Fruit fly (Drosophila melanogaster) whole organism, embryonic: ENCODE measurements around the gene Chchd2.
A peak's percentile ranks its signal among the peaks of the same experiment; 100 is the strongest.

Source experiments
- ATbp ChIP-seq: fragments of 200-800 bp; sonication (Bioruptor generic); optimal IDR thresholded peaks from 2 replicates; lab custom pipeline; 2017; ENCODE audit warnings: missing biosample characterization, mild to moderate bottlenecking, missing genetic modification characterization, missing genetic modification reagents
- CG10431 ChIP-seq: fragments of 200-800 bp; sonication (Bioruptor generic); optimal IDR thresholded peaks from 3 replicates; lab custom pipeline; 2018; ENCODE audit warnings: missing biosample characterization, mild to moderate bottlenecking, missing genetic modification characterization
- CG10543 ChIP-seq: fragments of 200-800 bp; sonication (Bioruptor generic); optimal IDR thresholded peaks from 3 replicates; lab custom pipeline; 2017; ENCODE audit warnings: missing biosample characterization, mild to moderate bottlenecking, missing genetic modification characterization, moderate library complexity
- CG10979 ChIP-seq: fragments of 200-800 bp; sonication (Bioruptor generic); optimal IDR thresholded peaks from 2 replicates; lab custom pipeline; 2018; ENCODE audit warnings: missing biosample characterization, mild to moderate bottlenecking, missing genetic modification characterization, moderate library complexity
- CG11504 ChIP-seq: fragments of 200-800 bp; sonication (Bioruptor generic); optimal IDR thresholded peaks from 3 replicates; lab custom pipeline; 2019; ENCODE audit warnings: missing biosample characterization, mild to moderate bottlenecking, missing genetic modification characterization, moderate library complexity
- CG11560 ChIP-seq: fragments of 200-800 bp; sonication (Bioruptor generic); IDR thresholded peaks from 3 replicates; pipeline ENCODE4 v1.3.6; 2022; ENCODE audit warnings: missing biosample characterization, missing genetic modification characterization
- CG12942 ChIP-seq: fragments of 200-800 bp; sonication (Bioruptor generic); optimal IDR thresholded peaks from 3 replicates; lab custom pipeline; 2016; ENCODE audit warnings: missing biosample characterization, missing genetic modification characterization
- CG13287 ChIP-seq: fragments of 200-800 bp; sonication (Bioruptor generic); IDR thresholded peaks from 2 replicates; pipeline ENCODE4 v1.3.6; 2022; ENCODE audit warnings: missing biosample characterization, missing genetic modification characterization; ENCODE audit not compliant: partially characterized antibody
- CG13296 ChIP-seq: fragments of 200-800 bp; sonication (Bioruptor generic); optimal IDR thresholded peaks from 3 replicates; lab custom pipeline; 2018; ENCODE audit warnings: missing biosample characterization, mild to moderate bottlenecking, missing genetic modification characterization
- CG14441 ChIP-seq: fragments of 200-800 bp; sonication (Bioruptor generic); IDR thresholded peaks from 2 replicates; pipeline ENCODE4 v1.3.6; 2022; ENCODE audit warnings: missing biosample characterization, missing genetic modification characterization
- CG14710 ChIP-seq: fragments of 200-800 bp; sonication (Bioruptor generic); optimal IDR thresholded peaks from 3 replicates; lab custom pipeline; 2019; ENCODE audit warnings: missing biosample characterization, mild to moderate bottlenecking, missing genetic modification characterization, moderate library complexity
- CG17802 ChIP-seq: fragments of 200-800 bp; sonication (Bioruptor generic); optimal IDR thresholded peaks from 2 replicates; lab custom pipeline; 2018; ENCODE audit warnings: missing biosample characterization, mild to moderate bottlenecking, missing genetic modification characterization, moderate library complexity
- CG17912 ChIP-seq: fragments of 200-800 bp; sonication (Bioruptor generic); optimal IDR thresholded peaks from 2 replicates; lab custom pipeline; 2018; ENCODE audit warnings: missing biosample characterization, mild to moderate bottlenecking, missing genetic modification characterization
- CG18619 ChIP-seq: fragments of 200-800 bp; sonication (Bioruptor generic); optimal IDR thresholded peaks from 3 replicates; lab custom pipeline; 2017; ENCODE audit warnings: missing biosample characterization, mild to moderate bottlenecking, missing genetic modification characterization
- CG3726 ChIP-seq: fragments of 200-800 bp; sonication (Bioruptor generic); IDR thresholded peaks from 3 replicates; pipeline ENCODE4, ENCODE4 v1.3.6; 2022; ENCODE audit warnings: missing biosample characterization, missing genetic modification characterization
- CG3838 ChIP-seq: fragments of 200-800 bp; sonication (Bioruptor generic); optimal IDR thresholded peaks from 3 replicates; lab custom pipeline; 2016; ENCODE audit warnings: missing biosample characterization, missing genetic modification characterization
- CG4282 ChIP-seq: fragments of 200-800 bp; sonication (Bioruptor generic); optimal IDR thresholded peaks from 2 replicates; lab custom pipeline; 2016; ENCODE audit warnings: missing biosample characterization, missing genetic modification characterization
- CG4820 ChIP-seq: fragments of 200-800 bp; sonication (Bioruptor generic); optimal IDR thresholded peaks from 3 replicates; lab custom pipeline; 2016; ENCODE audit warnings: missing biosample characterization, missing genetic modification characterization
- CG8388 ChIP-seq: fragments of 200-800 bp; sonication (Bioruptor generic); optimal IDR thresholded peaks from 2 replicates; lab custom pipeline; 2019; ENCODE audit warnings: missing biosample characterization, mild to moderate bottlenecking, missing genetic modification characterization, moderate library complexity
- CG9727 ChIP-seq: fragments of 200-800 bp; sonication (Bioruptor generic); optimal IDR thresholded peaks from 3 replicates; lab custom pipeline; 2017; ENCODE audit warnings: missing biosample characterization, mild to moderate bottlenecking, missing genetic modification characterization
- Dad ChIP-seq: fragments of 200-800 bp; sonication (Bioruptor generic); optimal IDR thresholded peaks from 3 replicates; lab custom pipeline; 2016; ENCODE audit warnings: missing biosample characterization, missing genetic modification characterization
- E2f1 ChIP-seq: fragments of 200-800 bp; sonication (Bioruptor generic); IDR thresholded peaks from 2 replicates; pipeline ENCODE4 v1.3.6; 2022; ENCODE audit warnings: missing biosample characterization, missing genetic modification characterization
- Gug ChIP-seq: fragments of 200-800 bp; sonication (Bioruptor generic); IDR thresholded peaks from 4 replicates; pipeline ENCODE4 v1.3.6; 2022; ENCODE audit warnings: missing biosample characterization, missing genetic modification characterization
- HHEX ChIP-seq: fragments of 200-800 bp; sonication (Bioruptor generic); optimal IDR thresholded peaks from 3 replicates; lab custom pipeline; 2017; ENCODE audit warnings: missing biosample characterization, mild to moderate bottlenecking, missing genetic modification characterization, missing genetic modification reagents
- HLH4C ChIP-seq: fragments of 200-800 bp; sonication (Bioruptor generic); IDR thresholded peaks from 3 replicates; pipeline ENCODE4 v1.3.6; 2022; ENCODE audit warnings: missing biosample characterization, missing genetic modification characterization; ENCODE audit not compliant: partially characterized antibody
- Hr39 ChIP-seq: fragments of >200 bp; optimal IDR thresholded peaks from 2 replicates; lab custom pipeline; 2017
- Mad ChIP-seq: fragments of 200-800 bp; sonication (Bioruptor generic); optimal IDR thresholded peaks from 2 replicates; lab custom pipeline; 2016; ENCODE audit warnings: missing biosample characterization, missing genetic modification characterization
- Med ChIP-seq: fragments of 200-800 bp; sonication (Bioruptor generic); peaks from one replicate; lab custom pipeline; 2016; ENCODE audit warnings: missing biosample characterization, missing genetic modification characterization, mild to moderate bottlenecking, inconsistent platforms, moderate library complexity
- Mrtf ChIP-seq: fragments of 200-800 bp; sonication (Bioruptor generic); IDR thresholded peaks from 3 replicates; pipeline ENCODE4 v1.3.6; 2022; ENCODE audit warnings: missing biosample characterization, missing genetic modification characterization
- Myb ChIP-seq: fragments of 200-800 bp; sonication (Bioruptor generic); optimal IDR thresholded peaks from 2 replicates; lab custom pipeline; 2016; ENCODE audit warnings: missing biosample characterization, missing genetic modification characterization
- NFAT ChIP-seq: fragments of 200-800 bp; sonication (Bioruptor generic); IDR thresholded peaks from 2 replicates; pipeline ENCODE4 v1.3.6; 2022; ENCODE audit warnings: missing biosample characterization, missing genetic modification characterization
- Six4 ChIP-seq: fragments of 200-800 bp; sonication (Bioruptor generic); optimal IDR thresholded peaks from 2 replicates; lab custom pipeline; 2016; ENCODE audit warnings: missing biosample characterization, missing genetic modification characterization
- Spps ChIP-seq: fragments of 200-800 bp; sonication (Bioruptor generic); optimal IDR thresholded peaks from 2 replicates; lab custom pipeline; 2018; ENCODE audit warnings: missing biosample characterization, mild to moderate bottlenecking, missing genetic modification characterization
- ato ChIP-seq: fragments of 200-800 bp; sonication (Bioruptor generic); IDR thresholded peaks from 2 replicates; pipeline ENCODE4 v1.3.6; 2022; ENCODE audit warnings: missing biosample characterization, missing genetic modification characterization; ENCODE audit not compliant: partially characterized antibody
- bab2 ChIP-seq: fragments of 200-800 bp; sonication (Bioruptor generic); optimal IDR thresholded peaks from 2 replicates; lab custom pipeline; 2016; ENCODE audit warnings: missing biosample characterization, missing genetic modification characterization
- btn ChIP-seq: fragments of 200-800 bp; sonication (Bioruptor generic); optimal IDR thresholded peaks from 2 replicates; lab custom pipeline; 2016; ENCODE audit warnings: missing biosample characterization, missing genetic modification characterization
- cg ChIP-seq: fragments of 200-800 bp; sonication (Bioruptor generic); optimal IDR thresholded peaks from 3 replicates; lab custom pipeline; 2019; ENCODE audit warnings: missing biosample characterization, mild to moderate bottlenecking, missing genetic modification characterization, moderate library complexity
- crc ChIP-seq: fragments of 200-800 bp; sonication (Bioruptor generic); optimal IDR thresholded peaks from 2 replicates; lab custom pipeline; 2016; ENCODE audit warnings: missing biosample characterization, missing genetic modification characterization
- croc ChIP-seq: fragments of 200-800 bp; sonication (Bioruptor generic); conservative IDR thresholded peaks from 3 replicates; pipeline ENCODE4 v1.3.6; 2022; ENCODE audit warnings: missing biosample characterization, missing genetic modification characterization
- disco-r ChIP-seq: fragments of 200-800 bp; sonication (Bioruptor generic); optimal IDR thresholded peaks from 2 replicates; lab custom pipeline; 2016; ENCODE audit warnings: missing biosample characterization, missing genetic modification characterization
- fd3F ChIP-seq: fragments of 200-800 bp; sonication (Bioruptor generic); optimal IDR thresholded peaks from 2 replicates; lab custom pipeline; 2018; ENCODE audit warnings: missing biosample characterization, mild to moderate bottlenecking, missing genetic modification characterization, moderate library complexity
- ham ChIP-seq: fragments of 200-800 bp; sonication (Bioruptor generic); IDR thresholded peaks from 2 replicates; pipeline ENCODE4 v1.3.6; 2022; ENCODE audit warnings: missing biosample characterization, missing genetic modification characterization
- lbe ChIP-seq: fragments of 200-800 bp; sonication (Bioruptor generic); optimal IDR thresholded peaks from 2 replicates; lab custom pipeline; 2016; ENCODE audit warnings: missing biosample characterization, mild to moderate bottlenecking, missing genetic modification characterization
- pita ChIP-seq: fragments of 200-800 bp; sonication (Bioruptor generic); optimal IDR thresholded peaks from 2 replicates; lab custom pipeline; 2017; ENCODE audit warnings: missing biosample characterization, mild to moderate bottlenecking, missing genetic modification characterization
- pros ChIP-seq: fragments of 200-800 bp; sonication (Bioruptor generic); optimal IDR thresholded peaks from 3 replicates; lab custom pipeline; 2019; ENCODE audit warnings: missing biosample characterization, mild to moderate bottlenecking, missing genetic modification characterization, moderate library complexity
- repo ChIP-seq: fragments of 200-800 bp; sonication (Bioruptor generic); optimal IDR thresholded peaks from 2 replicates; lab custom pipeline; 2016; ENCODE audit warnings: missing biosample characterization, missing genetic modification characterization
- salm ChIP-seq: fragments of 200-800 bp; sonication (Bioruptor generic); optimal IDR thresholded peaks from 2 replicates; lab custom pipeline; 2018; ENCODE audit warnings: missing biosample characterization, mild to moderate bottlenecking, missing genetic modification characterization
- sens-2 ChIP-seq: fragments of 200-800 bp; sonication (Bioruptor generic); IDR thresholded peaks from 2 replicates; pipeline ENCODE4 v1.3.6; 2022; ENCODE audit warnings: missing biosample characterization, missing genetic modification characterization
- sob ChIP-seq: fragments of 200-800 bp; sonication (Bioruptor generic); IDR thresholded peaks from 2 replicates; pipeline ENCODE4 v1.3.6; 2022; ENCODE audit warnings: missing biosample characterization, missing genetic modification characterization
- sr ChIP-seq: fragments of 200-800 bp; sonication (Bioruptor generic); IDR thresholded peaks from 3 replicates; pipeline ENCODE4 v1.3.6; 2022; ENCODE audit warnings: missing biosample characterization, missing genetic modification characterization
- ssp ChIP-seq: fragments of 200-800 bp; sonication (Bioruptor generic); IDR thresholded peaks from 2 replicates; pipeline ENCODE4 v1.3.6; 2022; ENCODE audit warnings: missing biosample characterization, missing genetic modification characterization
- zen ChIP-seq: fragments of 200-800 bp; sonication (Bioruptor generic); optimal IDR thresholded peaks from 3 replicates; lab custom pipeline; 2018; ENCODE audit warnings: missing biosample characterization, mild to moderate bottlenecking, missing genetic modification characterization, moderate library complexity

The Chchd2 gene

DNA sequence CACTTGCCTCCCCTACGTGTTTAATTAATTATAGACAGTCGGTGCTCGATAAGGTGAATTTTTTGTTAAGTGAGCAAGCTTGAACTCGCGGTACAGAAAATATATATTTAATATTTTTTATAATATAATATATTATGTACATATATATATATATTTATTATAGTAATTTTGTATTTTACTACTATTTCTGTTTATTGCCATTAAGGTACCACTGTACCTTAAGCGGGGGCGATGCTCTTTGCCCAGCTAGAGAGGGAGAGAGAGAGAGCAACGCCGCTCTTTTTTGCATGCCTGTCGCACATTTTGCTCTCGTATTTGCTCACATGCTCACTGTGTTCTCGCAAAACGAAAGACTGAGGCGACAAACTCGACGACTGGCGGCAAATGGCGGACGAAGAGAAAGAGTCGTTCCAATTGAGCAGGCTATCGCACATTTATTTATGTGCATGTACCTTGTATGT lies 21.7 kb downstream of the Chchd2 start (continued):
- TF ChIP-seq CG10543 (no peak), zen (tag; lab: Kevin White, UChicago) (peak; percentile 22), croc (GFP tag; lab: Robert Waterston, UW) (no peak), ATbp (GFP tag; lab: Kevin White, UChicago) (no peak), Mad (GFP tag; lab: Kevin White, UChicago) (no peak), ato (GFP tag; lab: Robert Waterston, UW) (no peak), CG14441 (peak; percentile 49; the same call in 1 of the 2 replicates), Spps (tag; lab: Kevin White, UChicago) (no peak), Dad (GFP tag; lab: Kevin White, UChicago) (no peak), ssp (0 out of 2 replicates have a peak, but pooled peaks have one; percentile 14), HLH4C (GFP tag; lab: Robert Waterston, UW) (no peak), CG10979 (tag; lab: Kevin White, UChicago) (no peak), sr (GFP tag; lab: Robert Waterston, UW) (no peak), Med (GFP tag; lab: Kevin White, UChicago) (peak; percentile 38), cg (no peak), repo (GFP tag; lab: Kevin White, UChicago) (no peak), CG9727 (peak; percentile 43), ham (no peak), CG4282 (GFP tag; lab: Kevin White, UChicago) (no peak), crc (no peak), Six4 (GFP tag; lab: Kevin White, UChicago) (no peak), CG12942 (GFP tag; lab: Kevin White, UChicago) (no peak), CG17912 (GFP tag; lab: Kevin White, UChicago) (no peak), CG8388 (no peak), CG14710 (tag; lab: Kevin White, UChicago) (no peak), NFAT (GFP tag; lab: Robert Waterston, UW) (no peak), CG17802 (tag; lab: Kevin White, UChicago) (no peak), btn (GFP tag; lab: Kevin White, UChicago) (no peak), CG11504 (tag; lab: Kevin White, UChicago) (peak; percentile 56), salm (tag; lab: Kevin White, UChicago) (no peak), Myb (GFP tag; lab: Kevin White, UChicago) (no peak), HHEX (peak; percentile 50), fd3F (peak; percentile 50), Mrtf (GFP tag; lab: Robert Waterston, UW) (no peak), Hr39 (lab: Kevin White, UChicago) (no peak), lbe (GFP tag; lab: Kevin White, UChicago) (peak; percentile 35), sens-2 (GFP tag; lab: Robert Waterston, UW) (no peak), CG3726 (no peak), bab2 (GFP tag; lab: Kevin White, UChicago) (no peak), E2f1 (GFP tag; lab: Robert Waterston, UW) (0 out of 2 replicates have a peak, but pooled peaks have one; percentile 32), Gug (GFP tag; lab: Robert Waterston, UW) (no peak), pita (GFP tag; lab: Kevin White, UChicago) (no peak), disco-r (no peak), CG10431 (GFP tag; lab: Kevin White, UChicago) (no peak), CG3838 (GFP tag; lab: Kevin White, UChicago) (no peak), CG13287 (GFP tag; lab: Robert Waterston, UW) (no peak), CG18619 (GFP tag; lab: Kevin White, UChicago) (peak; percentile 8), CG4820 (GFP tag; lab: Kevin White, UChicago) (no peak), CG11560 (tag; lab: Robert Waterston, UW) (no peak), CG13296 (GFP tag; lab: Kevin White, UChicago) (peak; percentile 72), pros (GFP tag; lab: Kevin White, UChicago) (no peak), sob (peak; percentile 49; the same call in 1 of the 2 replicates)
